Worm (Caenorhabditis elegans) whole organism, young adult: Measurements from ENCODE around the gene garr-1.

ENCODE experiments used
- ama-1 ChIP-seq, 3 experiments: fragments of 150-350 bp in 1 of 3; sonication (generic microtip) in 2 of 3; optimal IDR thresholded peaks; 2 replicates each; lab custom pipeline; 2014 to 2018; ENCODE audit warnings: missing biosample characterization in 2 of 3, missing genetic modification characterization in 2 of 3, missing genetic modification reagents in 2 of 3
- bed-1 ChIP-seq: fragments of 200-800 bp; sonication (Bioruptor generic); IDR thresholded peaks from 2 replicates; pipeline ENCODE4 v1.3.6; 2022; ENCODE audit warnings: missing genetic modification reagents, missing genetic modification characterization, missing compliant biosample characterization
- efl-1 ChIP-seq: fragments of 150-350 bp; optimal IDR thresholded peaks from 2 replicates; lab custom pipeline; 2014; ENCODE audit warnings: missing biosample characterization, missing genetic modification reagents, missing genetic modification characterization
- hlh-26 ChIP-seq: fragments of 200-800 bp; sonication (Bioruptor generic); conservative IDR thresholded peaks from 2 replicates; pipeline ENCODE4 v1.3.6; 2022; ENCODE audit warnings: missing genetic modification reagents, missing genetic modification characterization, missing compliant biosample characterization
- lag-1 ChIP-seq: fragments of 200-800 bp; sonication (Bioruptor generic); IDR thresholded peaks from 2 replicates; pipeline ENCODE4 v1.3.6; 2022; ENCODE audit warnings: missing genetic modification reagents, missing genetic modification characterization, missing compliant biosample characterization
- madf-3 ChIP-seq: fragments of 200-800 bp; sonication (Bioruptor generic); IDR thresholded peaks from 2 replicates; pipeline ENCODE4 v1.3.6; 2022; ENCODE audit warnings: missing genetic modification reagents, missing genetic modification characterization, missing compliant biosample characterization
- mcd-1 ChIP-seq: fragments of 200-800 bp; sonication (Bioruptor generic); IDR thresholded peaks from 2 replicates; pipeline ENCODE4 v1.3.6; 2022; ENCODE audit warnings: missing genetic modification reagents, missing genetic modification characterization, missing compliant biosample characterization
- rcor-1 ChIP-seq: fragments of 200-800 bp; sonication (Bioruptor generic); IDR thresholded peaks from 2 replicates; pipeline ENCODE4 v1.3.6; 2022; ENCODE audit warnings: missing genetic modification reagents, missing genetic modification characterization, missing compliant biosample characterization
- snpc-4 ChIP-seq, 5 experiments: fragments of 150-350 bp in 1 of 5; sonication (generic microtip) in 4 of 5; optimal IDR thresholded peaks; 2 replicates each; lab custom pipeline; 2014 to 2018; ENCODE audit warnings: missing genetic modification characterization in 5 of 5, missing biosample characterization in 3 of 5, antibody characterized with exemption in 2 of 5, mild to moderate bottlenecking in 2 of 5, missing compliant biosample characterization in 2 of 5, missing genotype in 2 of 5, moderate library complexity in 2 of 5, missing genetic modification reagents in 1 of 5
- tbx-9 ChIP-seq: sonication (generic microtip); optimal IDR thresholded peaks from 2 replicates; lab custom pipeline; 2016; ENCODE audit warnings: borderline replicate concordance, missing genetic modification characterization, inconsistent platforms, missing compliant biosample characterization
- ztf-28 ChIP-seq: fragments of 200-800 bp; sonication (Bioruptor generic); IDR thresholded peaks from 2 replicates; pipeline ENCODE4 v1.3.6; 2022; ENCODE audit warnings: missing genetic modification reagents, missing genetic modification characterization, missing compliant biosample characterization

DNA sequence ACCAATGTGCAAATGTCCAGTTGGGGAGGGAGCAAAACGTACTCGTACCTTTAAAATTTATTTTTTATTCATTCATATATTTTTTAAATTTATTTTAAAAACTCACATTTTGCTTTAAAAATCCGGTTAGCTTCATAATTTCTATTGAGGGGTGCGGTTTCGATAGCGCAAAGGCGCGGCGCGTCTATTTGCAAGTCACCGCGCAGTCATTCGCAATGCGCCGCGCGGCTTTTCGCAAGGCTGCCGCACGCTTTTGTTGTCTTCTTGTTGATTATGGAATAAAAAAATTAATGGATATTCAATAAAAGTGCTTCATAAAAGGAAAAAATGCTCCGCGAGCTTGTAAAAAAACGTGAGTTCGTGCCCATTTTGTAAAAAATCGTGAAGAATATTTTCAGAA, 35.7 kb upstream of the garr-1 start, which contains the start of the genes ears-2 and uncp-18:
- TF ChIP-seq lag-1 (GFP tag; lab: Robert Waterston, UW) (no peak), rcor-1 (GFP tag; lab: Robert Waterston, UW) (peak; percentile 87), hlh-26 (no peak), tbx-9 (no peak), snpc-4 (GFP tag; optimal IDR thresholded peaks at IDR 0.05; lab: Kevin White, UChicago) (peak; percentile 43), snpc-4 (tag; optimal IDR thresholded peaks at IDR 0.05; lab: Kevin White, UChicago) (peak; percentile 58 to 88 (median 74)), madf-3 (GFP tag; lab: Robert Waterston, UW) (peak; percentile 79; the same call in 1 of the 2 replicates), bed-1 (GFP tag; lab: Robert Waterston, UW) (no peak), ztf-28 (peak; percentile 90), ama-1 (optimal IDR thresholded peaks at IDR 0.05; lab: Kevin White, UChicago) (no peak), ama-1 (GFP tag; optimal IDR thresholded peaks at IDR 0.05; lab: Kevin White, UChicago) (no peak), mcd-1 (GFP tag; lab: Robert Waterston, UW) (peak; percentile 89), efl-1 (GFP tag; lab: Kevin White, UChicago) (peak; percentile 34)
